Worm (Caenorhabditis elegans) whole organism, late embryonic: ENCODE results near the gene idpb-3.

Source experiments
- K02D7.2 ChIP-seq: sonication (generic microtip); optimal IDR thresholded peaks from 2 replicates; lab custom pipeline; 2017; ENCODE audit warnings: mild to moderate bottlenecking, missing genetic modification characterization, missing compliant biosample characterization
- Y22D7AL.16 ChIP-seq: sonication (generic microtip); optimal IDR thresholded peaks from 2 replicates; lab custom pipeline; 2016; ENCODE audit warnings: missing genetic modification characterization, missing compliant biosample characterization
- elt-2 ChIP-seq: sonication (generic microtip); optimal IDR thresholded peaks from 2 replicates; lab custom pipeline; 2016; ENCODE audit warnings: missing genetic modification reagents, missing genetic modification characterization, missing compliant biosample characterization
- fax-1 ChIP-seq: sonication (generic microtip); optimal IDR thresholded peaks from 2 replicates; lab custom pipeline; 2016; ENCODE audit warnings: missing genotype, missing genetic modification characterization, missing compliant biosample characterization
- fkh-6 ChIP-seq: sonication (generic microtip); optimal IDR thresholded peaks from 2 replicates; lab custom pipeline; 2016; ENCODE audit warnings: missing genetic modification characterization, missing compliant biosample characterization
- nhr-11 ChIP-seq: fragments of 150-350 bp; optimal IDR thresholded peaks from 2 replicates; lab custom pipeline; 2014; ENCODE audit warnings: missing biosample characterization, missing genetic modification characterization
- pqm-1 ChIP-seq: sonication (generic microtip); optimal IDR thresholded peaks from 2 replicates; lab custom pipeline; 2016; ENCODE audit warnings: missing genetic modification characterization, missing compliant biosample characterization
- tbx-2 ChIP-seq: sonication (generic microtip); optimal IDR thresholded peaks from 2 replicates; lab custom pipeline; 2016; ENCODE audit warnings: missing genetic modification characterization, missing compliant biosample characterization
- unc-55 ChIP-seq: sonication (generic microtip); optimal IDR thresholded peaks from 2 replicates; lab custom pipeline; 2017; ENCODE audit warnings: missing biosample characterization, missing genetic modification reagents, missing genetic modification characterization

DNA sequence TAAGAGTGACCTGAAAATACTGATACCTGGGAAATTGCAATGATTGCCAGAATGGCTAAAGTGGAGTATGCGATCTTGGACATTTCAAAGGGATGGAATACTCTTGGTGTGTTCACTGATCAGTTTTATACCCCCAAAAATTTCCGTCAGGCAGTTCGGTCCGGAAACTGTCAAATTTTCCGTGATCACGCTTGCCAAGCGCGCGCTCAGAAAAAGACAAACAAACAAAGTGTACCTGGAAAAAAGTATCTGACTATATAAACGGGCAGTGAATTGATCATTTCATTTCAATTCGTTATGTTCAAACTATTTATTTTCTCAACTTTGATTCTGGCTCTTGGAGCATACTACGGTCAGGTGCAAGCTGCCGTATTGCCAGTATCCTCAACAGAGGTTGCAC lies at the start of gene idpb-3, which contains the start of gene idpb-1:
- TF ChIP-seq nhr-11 (no peak), K02D7.2 (tag; lab: Kevin White, UChicago) (no peak), Y22D7AL.16 (no peak), fkh-6 (tag; lab: Kevin White, UChicago) (no peak), fax-1 (tag; lab: Kevin White, UChicago) (no peak), pqm-1 (tag; lab: Kevin White, UChicago) (no peak), unc-55 (no peak), elt-2 (tag; lab: Kevin White, UChicago) (no peak), tbx-2 (no peak)
